Worm (Caenorhabditis elegans): ENCODE data around the gene T13C2.7.

- TF ChIP-seq rnt-1 (tag; optimal IDR thresholded peaks at IDR 0.05) (no peak), sptf-1 (tag; optimal IDR thresholded peaks at IDR 0.05) (no peak), snpc-4 (tag; optimal IDR thresholded peaks at IDR 0.05) (no peak), alr-1 (tag; optimal IDR thresholded peaks at IDR 0.05; ENCODE audit: borderline replicate concordance) (no peak), fkh-10 (GFP tag; optimal IDR thresholded peaks at IDR 0.05) (no peak), skn-1 (tag; optimal IDR thresholded peaks at IDR 0.05) (no peak), unc-130 (tag; optimal IDR thresholded peaks at IDR 0.05) (no peak), C34B4.2 (tag; optimal IDR thresholded peaks at IDR 0.05) (no peak), ama-1 (optimal IDR thresholded peaks at IDR 0.05) (no peak), lir-3 (tag; optimal IDR thresholded peaks at IDR 0.05; ENCODE audit: poor library complexity) (no peak), lin-14 (GFP tag; optimal IDR thresholded peaks at IDR 0.05) (no peak), xbp-1 (tag; optimal IDR thresholded peaks at IDR 0.05) (no peak), nhr-12 (tag; optimal IDR thresholded peaks at IDR 0.05) (no peak)
Observed at ce11 chrII:6781231-6781630, 2.0 kb downstream of the T13C2.7 start.

Data from whole organism, L1 larva.